Fruit fly (Drosophila melanogaster) whole organism, embryonic: Measurements from ENCODE around the gene Gdh.

Experiments used
- B-H2 ChIP-seq: fragments of 200-800 bp; sonication (Bioruptor generic); optimal IDR thresholded peaks from 2 replicates; lab custom pipeline; 2018; ENCODE audit warnings: missing biosample characterization, mild to moderate bottlenecking, missing genetic modification characterization
- CG10321 ChIP-seq: fragments of 200-800 bp; sonication (Bioruptor generic); IDR thresholded peaks from 2 replicates; pipeline ENCODE4 v1.3.6; 2022; ENCODE audit warnings: missing biosample characterization, missing genetic modification characterization
- CG11085 ChIP-seq: fragments of 200-800 bp; sonication (Bioruptor generic); IDR thresholded peaks from 2 replicates; pipeline ENCODE4 v1.3.6; 2022; ENCODE audit warnings: missing biosample characterization, missing genetic modification characterization
- CG11696 ChIP-seq: fragments of 200-800 bp; sonication (Bioruptor generic); IDR thresholded peaks from 2 replicates; pipeline ENCODE4 v1.3.6; 2022; ENCODE audit warnings: missing biosample characterization, missing genetic modification characterization
- CG16863 ChIP-seq: fragments of 200-800 bp; sonication (Bioruptor generic); optimal IDR thresholded peaks from 3 replicates; lab custom pipeline; 2016; ENCODE audit warnings: missing biosample characterization, missing genetic modification characterization
- CG3163 ChIP-seq: fragments of 200-800 bp; sonication (Bioruptor generic); optimal IDR thresholded peaks from 3 replicates; lab custom pipeline; 2016; ENCODE audit warnings: missing biosample characterization, missing genetic modification characterization
- CG6254 ChIP-seq: fragments of 200-800 bp; sonication (Bioruptor generic); optimal IDR thresholded peaks from 3 replicates; lab custom pipeline; 2017; ENCODE audit warnings: mild to moderate bottlenecking, missing biosample characterization, missing genetic modification reagents, missing genetic modification characterization
- CG6654 ChIP-seq: fragments of 200-800 bp; sonication (Bioruptor generic); optimal IDR thresholded peaks from 2 replicates; lab custom pipeline; 2017; ENCODE audit warnings: missing biosample characterization, mild to moderate bottlenecking, missing genetic modification characterization
- CG7372 ChIP-seq: fragments of 200-800 bp; sonication (Bioruptor generic); IDR thresholded peaks from 2 replicates; pipeline ENCODE4 v1.3.6; 2022; ENCODE audit warnings: missing biosample characterization, missing genetic modification characterization
- CG7745 ChIP-seq: fragments of 200-800 bp; sonication (Bioruptor generic); optimal IDR thresholded peaks from 2 replicates; lab custom pipeline; 2018; ENCODE audit warnings: missing biosample characterization, mild to moderate bottlenecking, missing genetic modification characterization, moderate library complexity
- D19A ChIP-seq: fragments of 200-800 bp; optimal IDR thresholded peaks from 3 replicates; lab custom pipeline; 2019; ENCODE audit warnings: missing biosample characterization, mild to moderate bottlenecking, missing genetic modification characterization, moderate library complexity
- Dll ChIP-seq: fragments of 200-800 bp; sonication (Bioruptor generic); IDR thresholded peaks from 4 replicates; pipeline ENCODE4 v1.3.6; 2022; ENCODE audit warnings: missing biosample characterization, missing genetic modification characterization; ENCODE audit not compliant: partially characterized antibody
- Dref ChIP-seq: fragments of 200-800 bp; sonication (Bioruptor generic); IDR thresholded peaks from 2 replicates; pipeline ENCODE4 v1.3.6; 2022; ENCODE audit warnings: missing biosample characterization, missing genetic modification characterization
- Elba2 ChIP-seq: fragments of 200-800 bp; sonication (Bioruptor generic); optimal IDR thresholded peaks from 3 replicates; lab custom pipeline; 2016; ENCODE audit warnings: missing biosample characterization, missing genetic modification characterization
- HLH54F ChIP-seq: fragments of 200-800 bp; sonication (Bioruptor generic); optimal IDR thresholded peaks from 3 replicates; lab custom pipeline; 2016; ENCODE audit warnings: missing biosample characterization, missing genetic modification characterization
- HLHmδ ChIP-seq: fragments of 200-800 bp; sonication (Bioruptor generic); optimal IDR thresholded peaks from 2 replicates; lab custom pipeline; 2018; ENCODE audit warnings: missing biosample characterization, mild to moderate bottlenecking, missing genetic modification characterization, moderate library complexity
- Jarid2 ChIP-seq: fragments of 200-800 bp; sonication (Bioruptor generic); optimal IDR thresholded peaks from 3 replicates; lab custom pipeline; 2017; ENCODE audit warnings: mild to moderate bottlenecking, missing biosample characterization, missing genetic modification reagents, missing genetic modification characterization
- Lim3 ChIP-seq: fragments of 200-800 bp; sonication (Bioruptor generic); IDR thresholded peaks from 2 replicates; pipeline ENCODE4 v1.3.6; 2022; ENCODE audit warnings: missing biosample characterization, missing genetic modification characterization
- MESR4 ChIP-seq: fragments of 200-800 bp; sonication (Bioruptor generic); optimal IDR thresholded peaks from 2 replicates; lab custom pipeline; 2018; ENCODE audit warnings: missing biosample characterization, mild to moderate bottlenecking, missing genetic modification characterization, moderate library complexity
- NC2α ChIP-seq: fragments of 200-800 bp; sonication (Bioruptor generic); optimal IDR thresholded peaks from 2 replicates; lab custom pipeline; 2016; ENCODE audit warnings: missing biosample characterization, missing genetic modification characterization
- NFAT ChIP-seq: fragments of 200-800 bp; sonication (Bioruptor generic); IDR thresholded peaks from 2 replicates; pipeline ENCODE4 v1.3.6; 2022; ENCODE audit warnings: missing biosample characterization, missing genetic modification characterization
- Opbp ChIP-seq: fragments of 200-800 bp; sonication (Bioruptor generic); IDR thresholded peaks from 3 replicates; pipeline ENCODE4 v1.3.6; 2022; ENCODE audit warnings: missing biosample characterization, missing genetic modification characterization; ENCODE audit not compliant: partially characterized antibody
- TFAM ChIP-seq: fragments of 200-800 bp; sonication (Bioruptor generic); optimal IDR thresholded peaks from 2 replicates; lab custom pipeline; 2017; ENCODE audit warnings: missing biosample characterization, missing genetic modification characterization, inconsistent platforms
- ab ChIP-seq: fragments of 200-800 bp; sonication (Bioruptor generic); optimal IDR thresholded peaks from 2 replicates; lab custom pipeline; 2016; ENCODE audit warnings: missing biosample characterization, missing genetic modification characterization
- cas ChIP-seq: fragments of 200-800 bp; sonication (Bioruptor generic); IDR thresholded peaks from 2 replicates; pipeline ENCODE4 v1.3.6; 2022; ENCODE audit warnings: missing biosample characterization, missing genetic modification characterization
- caup ChIP-seq: fragments of 200-800 bp; sonication (Bioruptor generic); optimal IDR thresholded peaks from 3 replicates; lab custom pipeline; 2017; ENCODE audit warnings: missing biosample characterization, mild to moderate bottlenecking, missing genetic modification characterization, moderate library complexity; ENCODE audit not compliant: severe bottlenecking
- chinmo ChIP-seq: fragments of 200-800 bp; sonication (Bioruptor generic); IDR thresholded peaks from 4 replicates; pipeline ENCODE4 v1.3.6; 2022; ENCODE audit warnings: missing biosample characterization, missing genetic modification characterization; ENCODE audit not compliant: partially characterized antibody
- crol ChIP-seq: fragments of 200-800 bp; sonication (Bioruptor generic); IDR thresholded peaks from 2 replicates; pipeline ENCODE4 v1.3.6; 2022; ENCODE audit warnings: missing biosample characterization, missing genetic modification characterization
- dm ChIP-seq: fragments of 200-800 bp; sonication (Bioruptor generic); optimal IDR thresholded peaks from 3 replicates; lab custom pipeline; 2016; ENCODE audit warnings: missing biosample characterization, missing genetic modification characterization
- emc ChIP-seq: fragments of 200-800 bp; sonication (Bioruptor generic); optimal IDR thresholded peaks from 2 replicates; lab custom pipeline; 2016; ENCODE audit warnings: missing biosample characterization, missing genetic modification characterization
- kah ChIP-seq: fragments of 200-800 bp; sonication (Bioruptor generic); optimal IDR thresholded peaks from 2 replicates; lab custom pipeline; 2018; ENCODE audit warnings: missing biosample characterization, mild to moderate bottlenecking, missing genetic modification characterization
- lab ChIP-seq: fragments of 200-800 bp; sonication (Bioruptor generic); optimal IDR thresholded peaks from 3 replicates; lab custom pipeline; 2017; ENCODE audit warnings: missing biosample characterization, missing genetic modification characterization, mild to moderate bottlenecking, moderate library complexity, missing genetic modification reagents
- nau ChIP-seq: fragments of 200-800 bp; sonication (Bioruptor generic); optimal IDR thresholded peaks from 3 replicates; lab custom pipeline; 2017; ENCODE audit warnings: missing biosample characterization, mild to moderate bottlenecking, missing genetic modification characterization, missing genetic modification reagents
- nerfin-2 ChIP-seq: fragments of 200-800 bp; sonication (Bioruptor generic); IDR thresholded peaks from 2 replicates; pipeline ENCODE4 v1.3.6; 2022; ENCODE audit warnings: missing biosample characterization, missing genetic modification characterization; ENCODE audit not compliant: partially characterized antibody
- odd ChIP-seq: fragments of 200-800 bp; sonication (Bioruptor generic); optimal IDR thresholded peaks from 2 replicates; lab custom pipeline; 2017; ENCODE audit warnings: missing biosample characterization, mild to moderate bottlenecking, missing genetic modification characterization
- org-1 ChIP-seq: fragments of 200-800 bp; sonication (Bioruptor generic); optimal IDR thresholded peaks from 2 replicates; lab custom pipeline; 2017; ENCODE audit warnings: missing biosample characterization, missing genetic modification characterization
- prd ChIP-seq, 3 experiments: fragments of >200 bp in 2 of 3; fragments of 200-800 bp in 1 of 3; sonication (Bioruptor generic) in 1 of 3; optimal IDR thresholded peaks in 2 of 3; IDR thresholded peaks in 1 of 3; 2 replicates in 2 of 3; 3 replicates in 1 of 3; pipeline versions ENCODE4 v1.3.6 to Lab custom; 2017 to 2022; ENCODE audit warnings: missing biosample characterization in 1 of 3, missing genetic modification characterization in 1 of 3
- sens-2 ChIP-seq: fragments of 200-800 bp; sonication (Bioruptor generic); IDR thresholded peaks from 2 replicates; pipeline ENCODE4 v1.3.6; 2022; ENCODE audit warnings: missing biosample characterization, missing genetic modification characterization
- sna ChIP-seq: fragments of 200-800 bp; sonication (Bioruptor generic); IDR thresholded peaks from 2 replicates; pipeline ENCODE4 v1.3.6; 2022; ENCODE audit warnings: missing biosample characterization, missing genetic modification characterization; ENCODE audit not compliant: partially characterized antibody
- stc ChIP-seq: fragments of 200-800 bp; sonication (Bioruptor generic); IDR thresholded peaks from 2 replicates; pipeline ENCODE4 v1.3.6; 2022; ENCODE audit warnings: missing biosample characterization, missing genetic modification characterization
- tgo ChIP-seq: fragments of 200-800 bp; sonication (Bioruptor generic); IDR thresholded peaks from 3 replicates; pipeline ENCODE4 v1.3.6; 2022; ENCODE audit warnings: missing biosample characterization, missing genetic modification characterization
- wdn ChIP-seq: fragments of 200-800 bp; sonication (Bioruptor generic); IDR thresholded peaks from 2 replicates; pipeline ENCODE4 v1.3.6; 2022; ENCODE audit warnings: missing biosample characterization, missing genetic modification characterization

The Gdh gene

dm6 chr3R:23958091-23958838, 15.4 kb upstream of the Gdh start, which contains the start of the genes GluProRS and AP-1sigma (continued):
- TF ChIP-seq CG7745 (tag; lab: Kevin White, UChicago) = no peak
- peak; percentile 82 for TF ChIP-seq CG16863 (GFP tag; lab: Kevin White, UChicago)
- TF ChIP-seq caup (GFP tag; lab: Kevin White, UChicago) = peak; percentile 80
- peak; percentile 42 for TF ChIP-seq CG6654 (GFP tag; lab: Kevin White, UChicago)
- peak; percentile 48 for TF ChIP-seq kah (GFP tag; lab: Kevin White, UChicago)
- TF ChIP-seq ab = peak; percentile 55
- TF ChIP-seq CG3163 (GFP tag; lab: Kevin White, UChicago) = peak; percentile 48
- peak; percentile 73 for TF ChIP-seq Elba2
- no peak for TF ChIP-seq HLHmδ (GFP tag; lab: Kevin White, UChicago)
- peak; percentile 95 for TF ChIP-seq NFAT
- peak; percentile 89 for TF ChIP-seq wdn (GFP tag; lab: Robert Waterston, UW)
- TF ChIP-seq sna = peak; percentile 94
- TF ChIP-seq cas (GFP tag; lab: Robert Waterston, UW) = peak; percentile 90
- peak; percentile 86 for TF ChIP-seq Opbp (GFP tag; lab: Robert Waterston, UW)
- TF ChIP-seq stc (GFP tag; lab: Robert Waterston, UW) = peak; percentile 90
- TF ChIP-seq Lim3 (GFP tag; lab: Robert Waterston, UW) = peak; percentile 73
- TF ChIP-seq Jarid2 = peak; percentile 58
- peak; percentile 66 for TF ChIP-seq crol (GFP tag; lab: Robert Waterston, UW)
- TF ChIP-seq nerfin-2 = peak; percentile 88
- TF ChIP-seq CG11696 (GFP tag; lab: Robert Waterston, UW) = peak; percentile 90
- peak; percentile 94 for TF ChIP-seq MESR4 (GFP tag; lab: Kevin White, UChicago)
- no peak for TF ChIP-seq nau (GFP tag; lab: Kevin White, UChicago)
- TF ChIP-seq org-1 = peak; percentile 77
- TF ChIP-seq Dll (GFP tag; lab: Robert Waterston, UW) = peak; percentile 97
- TF ChIP-seq Dref (GFP tag; lab: Robert Waterston, UW) = peak; percentile 45
- peak; percentile 59 for TF ChIP-seq CG10321 (GFP tag; lab: Robert Waterston, UW)
- peak; percentile 86 for TF ChIP-seq B-H2 (GFP tag; lab: Kevin White, UChicago)
- TF ChIP-seq chinmo (GFP tag; lab: Robert Waterston, UW) = peak; percentile 96
- peak; percentile 92 for TF ChIP-seq lab (GFP tag; lab: Kevin White, UChicago)
- TF ChIP-seq CG11085 (GFP tag; lab: Robert Waterston, UW) = peak; percentile 95
- peak; percentile 79 for TF ChIP-seq dm (GFP tag; lab: Kevin White, UChicago)
- TF ChIP-seq emc = peak; percentile 77
- TF ChIP-seq CG7372 (GFP tag; lab: Robert Waterston, UW) = peak; percentile 94
- TF ChIP-seq tgo (GFP tag; lab: Robert Waterston, UW) = peak; percentile 98
- peak; percentile 63 for TF ChIP-seq odd (GFP tag; lab: Kevin White, UChicago)
- peak; percentile 94 for TF ChIP-seq sens-2 (GFP tag; lab: Robert Waterston, UW)
- TF ChIP-seq prd (optimal IDR thresholded peaks at IDR 0.05; lab: Kevin White, UChicago) = no peak
- TF ChIP-seq prd (GFP tag; IDR thresholded peaks at IDR 0.05; lab: Robert Waterston, UW) = peak; percentile 98
- peak; percentile 66 for TF ChIP-seq CG6254
- peak; percentile 86 for TF ChIP-seq HLH54F (GFP tag; lab: Kevin White, UChicago)
- TF ChIP-seq TFAM (GFP tag; lab: Kevin White, UChicago) = no peak
- TF ChIP-seq D19A = peak; percentile 73
- peak; percentile 30 for TF ChIP-seq NC2α (GFP tag; lab: Kevin White, UChicago)
